Worm (Caenorhabditis elegans) whole organism, L3 larva: Measurements from ENCODE around the gene B0334.5.

Source experiments
- ZK546.5 ChIP-seq: sonication (generic microtip); optimal IDR thresholded peaks from 2 replicates; lab custom pipeline; 2017; ENCODE audit warnings: missing biosample characterization, missing genetic modification characterization
- ceh-28 ChIP-seq: fragments of 150-350 bp; optimal IDR thresholded peaks from 2 replicates; lab custom pipeline; 2014; ENCODE audit warnings: missing biosample characterization, missing genetic modification reagents, missing genetic modification characterization
- elt-3 ChIP-seq, 3 experiments: fragments of 150-350 bp in 1 of 3; sonication (generic microtip) in 2 of 3; optimal IDR thresholded peaks; 2 replicates in 2 of 3; 4 replicates in 1 of 3; lab custom pipeline; 2014 to 2017; ENCODE audit warnings: missing biosample characterization in 3 of 3, missing genetic modification characterization in 3 of 3
- jun-1 ChIP-seq: fragments of 150-350 bp; optimal IDR thresholded peaks from 2 replicates; lab custom pipeline; 2014; ENCODE audit warnings: missing biosample characterization, missing genetic modification reagents, missing genetic modification characterization
- mdl-1 ChIP-seq: fragments of 150-350 bp; optimal IDR thresholded peaks from 2 replicates; lab custom pipeline; 2014; ENCODE audit warnings: missing biosample characterization, missing genetic modification characterization
- nhr-11 ChIP-seq: fragments of 150-350 bp; optimal IDR thresholded peaks from 2 replicates; lab custom pipeline; 2014; ENCODE audit warnings: missing biosample characterization, missing genetic modification characterization
- nhr-12 ChIP-seq: fragments of 150-350 bp; optimal IDR thresholded peaks from 2 replicates; lab custom pipeline; 2014; ENCODE audit warnings: missing biosample characterization, missing genetic modification characterization
- nhr-28 ChIP-seq: fragments of 150-350 bp; optimal IDR thresholded peaks from 2 replicates; lab custom pipeline; 2014; ENCODE audit warnings: missing biosample characterization, missing genetic modification characterization
- pqm-1 ChIP-seq: fragments of 150-350 bp; optimal IDR thresholded peaks from 2 replicates; lab custom pipeline; 2017; ENCODE audit warnings: missing biosample characterization, missing genetic modification characterization, inconsistent platforms
- unc-39 ChIP-seq: sonication (generic microtip); optimal IDR thresholded peaks from 4 replicates; lab custom pipeline; 2017; ENCODE audit warnings: missing biosample characterization, missing genetic modification characterization

DNA sequence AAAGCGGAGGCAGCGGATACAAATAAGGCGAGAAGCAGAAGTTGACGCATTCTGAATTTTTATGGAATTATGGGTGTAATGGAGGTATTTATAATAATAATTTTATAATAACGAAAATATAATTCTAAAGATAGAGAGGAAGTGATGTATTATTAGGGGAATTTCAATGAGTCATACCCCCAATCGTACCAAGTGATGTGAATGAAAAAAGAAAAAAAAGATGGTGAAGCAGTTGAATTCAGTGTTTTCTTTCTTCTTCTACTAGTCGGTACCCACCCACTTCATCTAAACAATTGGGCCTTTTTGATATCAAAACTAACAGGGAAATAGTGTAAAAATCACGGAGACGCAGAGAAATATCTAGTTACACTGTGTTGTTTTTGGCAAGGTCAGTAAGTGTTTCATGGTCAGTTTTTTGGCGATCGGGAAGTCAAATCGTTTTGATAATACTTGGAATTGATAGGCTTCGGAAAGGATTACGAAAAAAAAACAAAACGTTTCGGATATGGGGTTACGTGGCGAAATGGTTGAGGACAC, 10.7 kb upstream of the B0334.5 start, which contains the start of gene ttr-18:
- TF ChIP-seq unc-39 (tag; lab: Kevin White, UChicago), result no peak
- no peak for TF ChIP-seq ceh-28 (tag; lab: Kevin White, UChicago)
- no peak for TF ChIP-seq nhr-11 (tag; lab: Kevin White, UChicago)
- no peak for TF ChIP-seq jun-1 (tag; lab: Kevin White, UChicago)
- TF ChIP-seq ZK546.5 (tag; lab: Kevin White, UChicago), result no peak
- TF ChIP-seq nhr-12, result no peak
- no peak for TF ChIP-seq nhr-28
- no peak for TF ChIP-seq pqm-1
- TF ChIP-seq elt-3 (tag; optimal IDR thresholded peaks at IDR 0.05; lab: Kevin White, UChicago), result no peak
- TF ChIP-seq mdl-1 (tag; lab: Kevin White, UChicago), result no peak
